Fruit fly (Drosophila melanogaster) whole organism, prepupa: Measurements from ENCODE around the gene CG13733.

Experiments
- CG10631 ChIP-seq: fragments of 200-800 bp; sonication (Bioruptor generic); optimal IDR thresholded peaks from 2 replicates; lab custom pipeline; 2016; ENCODE audit warnings: missing biosample characterization, missing genetic modification characterization
- CG10669 ChIP-seq: fragments of 200-800 bp; sonication (Bioruptor generic); optimal IDR thresholded peaks from 3 replicates; lab custom pipeline; 2018; ENCODE audit warnings: missing biosample characterization, mild to moderate bottlenecking, missing genetic modification characterization, moderate library complexity
- CG11294 ChIP-seq: fragments of 200-800 bp; sonication (Bioruptor generic); IDR thresholded peaks from 2 replicates; pipeline ENCODE4 v1.3.6; 2022; ENCODE audit warnings: missing biosample characterization, missing genetic modification characterization
- CG11762 ChIP-seq: fragments of 200-800 bp; sonication (Bioruptor generic); optimal IDR thresholded peaks from 3 replicates; lab custom pipeline; 2016; ENCODE audit warnings: missing biosample characterization, missing genetic modification characterization; ENCODE audit not compliant: insufficient read depth
- CG11902 ChIP-seq: fragments of 200-800 bp; sonication (Bioruptor generic); optimal IDR thresholded peaks from 3 replicates; lab custom pipeline; 2016; ENCODE audit warnings: missing biosample characterization, missing genetic modification characterization
- CG15336 ChIP-seq: fragments of 200-800 bp; sonication (Bioruptor generic); IDR thresholded peaks from 2 replicates; pipeline ENCODE4 v1.3.6; 2022; ENCODE audit warnings: missing biosample characterization, missing genetic modification characterization
- CG1621 ChIP-seq: fragments of 200-800 bp; sonication (Bioruptor generic); optimal IDR thresholded peaks from 3 replicates; lab custom pipeline; 2018; ENCODE audit warnings: missing biosample characterization, mild to moderate bottlenecking, missing genetic modification characterization
- CG3032 ChIP-seq: fragments of 200-800 bp; optimal IDR thresholded peaks from 2 replicates; lab custom pipeline; 2019; ENCODE audit warnings: missing biosample characterization, mild to moderate bottlenecking, missing genetic modification characterization, moderate library complexity
- CG31627 ChIP-seq: fragments of 200-800 bp; sonication (Bioruptor generic); optimal IDR thresholded peaks from 3 replicates; lab custom pipeline; 2016; ENCODE audit warnings: missing biosample characterization, missing genetic modification characterization
- CG32006 ChIP-seq: fragments of 200-800 bp; sonication (Bioruptor generic); optimal IDR thresholded peaks from 3 replicates; lab custom pipeline; 2017; ENCODE audit warnings: missing biosample characterization, mild to moderate bottlenecking, missing genetic modification characterization
- CG34406 ChIP-seq: fragments of 200-800 bp; sonication (Bioruptor generic); optimal IDR thresholded peaks from 3 replicates; lab custom pipeline; 2016; ENCODE audit warnings: missing biosample characterization, missing genetic modification characterization
- CG3919 ChIP-seq: fragments of 200-800 bp; sonication (Bioruptor generic); optimal IDR thresholded peaks from 3 replicates; lab custom pipeline; 2016; ENCODE audit warnings: missing biosample characterization, missing genetic modification characterization
- CG6163 ChIP-seq: fragments of 200-800 bp; sonication (Bioruptor generic); IDR thresholded peaks from 3 replicates; pipeline ENCODE4 v1.3.6; 2022; ENCODE audit warnings: missing biosample characterization, missing genetic modification characterization
- CG6276 ChIP-seq: fragments of 200-800 bp; sonication (Bioruptor generic); optimal IDR thresholded peaks from 2 replicates; lab custom pipeline; 2017; ENCODE audit warnings: missing biosample characterization, mild to moderate bottlenecking, missing genetic modification characterization
- CG6792 ChIP-seq: fragments of 200-800 bp; sonication (Bioruptor generic); optimal IDR thresholded peaks from 3 replicates; lab custom pipeline; 2016; ENCODE audit warnings: missing biosample characterization, missing genetic modification characterization
- CG7368 ChIP-seq: fragments of 200-800 bp; sonication (Bioruptor generic); optimal IDR thresholded peaks from 3 replicates; lab custom pipeline; 2016; ENCODE audit warnings: missing biosample characterization, missing genetic modification characterization
- CG8119 ChIP-seq: fragments of 200-800 bp; sonication (Bioruptor generic); IDR thresholded peaks from 3 replicates; pipeline ENCODE4 v1.3.6; 2022; ENCODE audit warnings: missing biosample characterization, missing genetic modification characterization
- CG8319 ChIP-seq: fragments of 200-800 bp; sonication (Bioruptor generic); optimal IDR thresholded peaks from 3 replicates; lab custom pipeline; 2016; ENCODE audit warnings: missing biosample characterization, missing genetic modification characterization
- CG8632 ChIP-seq: fragments of 200-800 bp; sonication (Bioruptor generic); optimal IDR thresholded peaks from 3 replicates; lab custom pipeline; 2016; ENCODE audit warnings: missing biosample characterization, missing genetic modification characterization
- CG9139 ChIP-seq: fragments of 200-800 bp; sonication (Bioruptor generic); optimal IDR thresholded peaks from 3 replicates; lab custom pipeline; 2017; ENCODE audit warnings: missing biosample characterization, mild to moderate bottlenecking, missing genetic modification characterization
- Eip75B ChIP-seq: fragments of 200-800 bp; sonication (Bioruptor generic); optimal IDR thresholded peaks from 3 replicates; lab custom pipeline; 2016; ENCODE audit warnings: missing biosample characterization, missing genetic modification characterization
- Eip93F ChIP-seq: fragments of 200-800 bp; sonication (Bioruptor generic); optimal IDR thresholded peaks from 2 replicates; lab custom pipeline; 2016; ENCODE audit warnings: missing biosample characterization, mild to moderate bottlenecking, missing genetic modification characterization
- Ets96B ChIP-seq: fragments of 200-800 bp; optimal IDR thresholded peaks from 2 replicates; lab custom pipeline; 2019; ENCODE audit warnings: missing biosample characterization, mild to moderate bottlenecking, missing genetic modification characterization, moderate library complexity
- Gug ChIP-seq: fragments of 200-800 bp; sonication (Bioruptor generic); IDR thresholded peaks from 2 replicates; pipeline ENCODE4 v1.3.6; 2022; ENCODE audit warnings: missing biosample characterization, missing genetic modification characterization
- Hr39 ChIP-seq: fragments of 200-800 bp; sonication (Bioruptor generic); optimal IDR thresholded peaks from 2 replicates; lab custom pipeline; 2016; ENCODE audit warnings: missing biosample characterization, missing genetic modification characterization
- Hr4 ChIP-seq: fragments of 200-800 bp; sonication (Bioruptor generic); optimal IDR thresholded peaks from 3 replicates; lab custom pipeline; 2016; ENCODE audit warnings: missing biosample characterization, missing genetic modification characterization
- Lpt ChIP-seq: fragments of 200-800 bp; sonication (Bioruptor generic); optimal IDR thresholded peaks from 3 replicates; lab custom pipeline; 2016; ENCODE audit warnings: missing biosample characterization, missing genetic modification characterization
- Smox ChIP-seq: fragments of 200-800 bp; sonication (Bioruptor generic); optimal IDR thresholded peaks from 3 replicates; lab custom pipeline; 2016; ENCODE audit warnings: missing biosample characterization, missing genetic modification characterization
- Sox102F ChIP-seq: fragments of 200-800 bp; sonication (Bioruptor generic); optimal IDR thresholded peaks from 2 replicates; lab custom pipeline; 2016; ENCODE audit warnings: missing biosample characterization, mild to moderate bottlenecking, missing genetic modification characterization
- Sox14 ChIP-seq: fragments of 200-800 bp; sonication (Bioruptor generic); optimal IDR thresholded peaks from 3 replicates; lab custom pipeline; 2016; ENCODE audit warnings: missing biosample characterization, missing genetic modification characterization
- Sox15 ChIP-seq: fragments of 200-800 bp; sonication (Bioruptor generic); optimal IDR thresholded peaks from 3 replicates; lab custom pipeline; 2016; ENCODE audit warnings: missing biosample characterization, missing genetic modification characterization
- achi ChIP-seq: fragments of 200-800 bp; sonication (Bioruptor generic); optimal IDR thresholded peaks from 3 replicates; lab custom pipeline; 2016; ENCODE audit warnings: missing biosample characterization, missing genetic modification characterization
- acj6 ChIP-seq: fragments of 200-800 bp; sonication (Bioruptor generic); optimal IDR thresholded peaks from 3 replicates; lab custom pipeline; 2016; ENCODE audit warnings: missing biosample characterization, missing genetic modification characterization
- cyc ChIP-seq: fragments of 200-800 bp; sonication (Bioruptor generic); optimal IDR thresholded peaks from 3 replicates; lab custom pipeline; 2016; ENCODE audit warnings: missing biosample characterization, missing genetic modification characterization
- esn ChIP-seq: fragments of 200-800 bp; sonication (Bioruptor generic); optimal IDR thresholded peaks from 2 replicates; lab custom pipeline; 2016; ENCODE audit warnings: missing biosample characterization, mild to moderate bottlenecking, missing genetic modification characterization, moderate library complexity
- fd59A ChIP-seq: fragments of 200-800 bp; sonication (Bioruptor generic); optimal IDR thresholded peaks from 2 replicates; lab custom pipeline; 2017; ENCODE audit warnings: missing biosample characterization, mild to moderate bottlenecking, missing genetic modification characterization, missing genetic modification reagents
- fd85E ChIP-seq: fragments of 200-800 bp; sonication (Bioruptor generic); optimal IDR thresholded peaks from 3 replicates; lab custom pipeline; 2016; ENCODE audit warnings: missing biosample characterization, missing genetic modification characterization
- lz ChIP-seq: fragments of 200-800 bp; sonication (Bioruptor generic); optimal IDR thresholded peaks from 3 replicates; lab custom pipeline; 2016; ENCODE audit warnings: missing biosample characterization, missing genetic modification characterization
- net ChIP-seq: fragments of 200-800 bp; sonication (Bioruptor generic); optimal IDR thresholded peaks from 3 replicates; lab custom pipeline; 2016; ENCODE audit warnings: missing biosample characterization, missing genetic modification characterization
- pdm3 ChIP-seq: fragments of 200-800 bp; sonication (Bioruptor generic); optimal IDR thresholded peaks from 3 replicates; lab custom pipeline; 2016; ENCODE audit warnings: missing biosample characterization, missing genetic modification characterization
- salr ChIP-seq, 2 experiments: fragments of 200-800 bp; sonication (Bioruptor generic); optimal IDR thresholded peaks; 3 replicates each; lab custom pipeline; 2016 to 2018; ENCODE audit warnings: missing biosample characterization in 2 of 2, missing genetic modification characterization in 2 of 2, mild to moderate bottlenecking in 1 of 2
- spab ChIP-seq: fragments of 200-800 bp; sonication (Bioruptor generic); optimal IDR thresholded peaks from 2 replicates; lab custom pipeline; 2017; ENCODE audit warnings: missing biosample characterization, mild to moderate bottlenecking, missing genetic modification characterization, missing genetic modification reagents
- ss ChIP-seq, 2 experiments: fragments of 200-800 bp; sonication (Bioruptor generic); optimal IDR thresholded peaks; 2 replicates in 1 of 2; 3 replicates in 1 of 2; lab custom pipeline; 2017 to 2018; ENCODE audit warnings: mild to moderate bottlenecking in 2 of 2, missing biosample characterization in 2 of 2, missing genetic modification characterization in 2 of 2, moderate library complexity in 1 of 2
- svp ChIP-seq: fragments of 200-800 bp; sonication (Bioruptor generic); peaks from one replicate; lab custom pipeline; 2016; ENCODE audit warnings: missing biosample characterization, missing genetic modification characterization
- topi ChIP-seq: fragments of 200-800 bp; sonication (Bioruptor generic); optimal IDR thresholded peaks from 3 replicates; lab custom pipeline; 2016; ENCODE audit warnings: missing biosample characterization, missing genetic modification characterization
- vri ChIP-seq: fragments of 200-800 bp; sonication (Bioruptor generic); optimal IDR thresholded peaks from 3 replicates; lab custom pipeline; 2016; ENCODE audit warnings: missing biosample characterization, mild to moderate bottlenecking, missing genetic modification characterization

CG13733 gene

DNA sequence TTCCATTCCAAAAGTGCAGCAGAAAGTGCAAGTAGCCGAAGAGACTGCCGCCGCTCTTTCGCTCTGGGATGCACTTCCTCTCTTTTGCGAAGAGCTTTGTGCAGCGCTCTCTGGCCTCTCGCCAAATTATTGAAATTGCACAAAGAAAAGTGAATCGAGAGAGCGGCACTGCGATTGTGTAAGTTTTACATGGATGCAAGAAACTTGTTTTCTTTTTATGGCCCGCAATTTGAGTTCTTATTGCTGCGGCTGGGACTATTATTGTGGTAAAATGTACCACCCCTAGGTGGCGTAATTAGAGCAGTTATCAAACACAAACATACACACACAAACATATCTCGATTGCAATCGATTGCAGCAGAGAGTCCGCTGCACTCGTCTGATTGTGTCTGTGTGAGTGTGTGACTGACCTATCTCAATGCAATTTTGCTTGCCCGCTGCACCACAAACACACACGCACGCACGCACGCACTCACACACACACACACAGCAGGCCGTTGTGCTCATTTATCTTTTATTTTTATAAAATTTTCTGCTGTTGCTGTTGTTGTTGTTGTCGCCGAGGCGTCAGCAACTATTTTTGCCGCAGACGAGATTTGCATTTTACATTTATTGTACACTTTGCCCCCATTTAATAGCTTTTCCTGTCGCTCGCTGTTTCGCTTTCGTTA lies 21.7 kb upstream of the CG13733 start (continued):
- TF ChIP-seq net (GFP tag; lab: Kevin White, UChicago) = no peak
- peak; percentile 73 for TF ChIP-seq Lpt (GFP tag; lab: Kevin White, UChicago)
- no peak for TF ChIP-seq CG3919
- no peak for TF ChIP-seq Eip93F (GFP tag; lab: Kevin White, UChicago)
- TF ChIP-seq CG31627 (GFP tag; lab: Kevin White, UChicago) = no peak
- no peak for TF ChIP-seq CG6792 (GFP tag; lab: Kevin White, UChicago)
- no peak for TF ChIP-seq CG11294
- no peak for TF ChIP-seq CG11902
- TF ChIP-seq CG10631 (GFP tag; lab: Kevin White, UChicago) = no peak
- peak; percentile 61 for TF ChIP-seq CG6276 (GFP tag; lab: Kevin White, UChicago)
- no peak for TF ChIP-seq CG11762 (GFP tag; lab: Kevin White, UChicago)
- peak; percentile 57 for TF ChIP-seq svp
- no peak for TF ChIP-seq Smox (GFP tag; lab: Kevin White, UChicago)
- no peak for TF ChIP-seq salr (GFP tag; optimal IDR thresholded peaks at IDR 0.05; lab: Kevin White, UChicago)
- peak; percentile 18 for TF ChIP-seq CG32006 (GFP tag; lab: Kevin White, UChicago)
- TF ChIP-seq acj6 = no peak
- no peak for TF ChIP-seq Hr4 (GFP tag; lab: Kevin White, UChicago)
- TF ChIP-seq CG15336 (GFP tag; lab: Robert Waterston, UW) = peak; percentile 39
- peak; percentile 60 for TF ChIP-seq Sox14 (GFP tag; lab: Kevin White, UChicago)
- no peak for TF ChIP-seq CG34406
- TF ChIP-seq Gug (GFP tag; lab: Robert Waterston, UW) = no peak
- TF ChIP-seq CG8319 (GFP tag; lab: Kevin White, UChicago) = no peak
- TF ChIP-seq esn (GFP tag; lab: Kevin White, UChicago) = no peak
- TF ChIP-seq Hr39 (GFP tag; lab: Kevin White, UChicago) = no peak
- TF ChIP-seq CG3032 (tag; lab: Kevin White, UChicago) = peak; percentile 16
- no peak for TF ChIP-seq CG8632 (GFP tag; lab: Kevin White, UChicago)
- peak; percentile 26 for TF ChIP-seq vri (GFP tag; lab: Kevin White, UChicago)
- no peak for TF ChIP-seq CG7368
- no peak for TF ChIP-seq cyc (GFP tag; lab: Kevin White, UChicago)

DNA sequence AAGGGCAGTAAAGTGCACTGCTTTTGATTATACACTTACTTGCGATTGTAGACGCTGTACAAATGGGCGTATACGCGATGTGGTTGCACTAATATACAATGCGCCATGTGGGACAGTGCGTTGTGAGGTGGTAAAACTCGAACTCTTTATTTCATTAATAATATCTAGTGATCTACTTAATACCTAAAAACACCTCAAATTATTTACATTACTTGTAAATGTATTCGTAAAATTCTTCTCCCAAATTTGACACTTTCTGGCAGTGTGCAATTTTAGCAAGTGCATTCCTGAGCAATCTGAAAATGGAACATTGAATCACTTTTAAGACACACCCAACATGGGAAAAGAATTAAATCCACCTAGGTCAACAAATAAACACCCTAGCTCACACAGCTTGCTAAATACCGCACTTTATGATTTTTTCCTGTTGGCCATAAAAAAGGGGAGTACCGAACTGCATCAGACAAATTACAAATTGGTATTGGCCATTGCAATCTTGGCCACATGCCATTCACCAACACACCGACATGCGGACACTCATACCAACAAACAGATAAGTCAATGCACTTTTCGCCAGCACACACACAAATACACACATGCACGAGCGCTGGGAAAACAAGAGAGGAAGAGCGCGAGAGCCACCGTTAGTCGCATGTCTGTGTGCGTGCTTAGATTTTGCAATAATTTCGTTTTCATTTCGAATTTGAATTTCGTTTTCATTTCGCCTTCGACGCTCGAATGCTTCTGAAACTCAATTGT lies 20.4 kb upstream of the CG13733 start:
- no peak for TF ChIP-seq CG31627 (GFP tag; lab: Kevin White, UChicago)
- TF ChIP-seq CG1621 (tag; lab: Kevin White, UChicago) = no peak
- TF ChIP-seq CG10631 (GFP tag; lab: Kevin White, UChicago) = no peak
- TF ChIP-seq fd59A (GFP tag; lab: Kevin White, UChicago) = no peak
- peak in 1 of 2 experiments; percentile 40 for TF ChIP-seq salr (GFP tag; optimal IDR thresholded peaks at IDR 0.05; lab: Kevin White, UChicago)
- TF ChIP-seq Gug (GFP tag; lab: Robert Waterston, UW) = 0 out of 2 replicates have a peak, but pooled peaks have one; percentile 20
- no peak for TF ChIP-seq Sox102F (GFP tag; lab: Kevin White, UChicago)
- no peak for TF ChIP-seq CG11762 (GFP tag; lab: Kevin White, UChicago)
- no peak for TF ChIP-seq fd85E (GFP tag; lab: Kevin White, UChicago)
- no peak for TF ChIP-seq Ets96B (tag; lab: Kevin White, UChicago)
- no peak for TF ChIP-seq Hr39 (GFP tag; lab: Kevin White, UChicago)
- no peak for TF ChIP-seq pdm3 (GFP tag; lab: Kevin White, UChicago)
- TF ChIP-seq Hr4 (GFP tag; lab: Kevin White, UChicago) = peak; percentile 39
- no peak for TF ChIP-seq Sox14 (GFP tag; lab: Kevin White, UChicago)
- no peak for TF ChIP-seq vri (GFP tag; lab: Kevin White, UChicago)
- no peak for TF ChIP-seq lz (GFP tag; lab: Kevin White, UChicago)
- TF ChIP-seq CG10669 = no peak
- no peak for TF ChIP-seq spab (GFP tag; lab: Kevin White, UChicago)
- TF ChIP-seq Sox15 (GFP tag; lab: Kevin White, UChicago) = no peak
- TF ChIP-seq topi (GFP tag; lab: Kevin White, UChicago) = no peak
- TF ChIP-seq Smox (GFP tag; lab: Kevin White, UChicago) = no peak
- TF ChIP-seq net (GFP tag; lab: Kevin White, UChicago) = no peak
- TF ChIP-seq CG3919 = no peak
- no peak for TF ChIP-seq Eip75B
- no peak for TF ChIP-seq CG6792 (GFP tag; lab: Kevin White, UChicago)
- TF ChIP-seq achi (GFP tag; lab: Kevin White, UChicago) = no peak
- no peak for TF ChIP-seq CG9139 (GFP tag; lab: Kevin White, UChicago)
- TF ChIP-seq CG8119 (GFP tag; lab: Robert Waterston, UW) = peak; percentile 50; the same call in 2 of the 3 replicates
- TF ChIP-seq CG34406 = no peak
- TF ChIP-seq cyc (GFP tag; lab: Kevin White, UChicago) = no peak
- peak in 1 of 2 experiments; percentile 9 for TF ChIP-seq ss (GFP tag; optimal IDR thresholded peaks at IDR 0.05; lab: Kevin White, UChicago)
- 0 out of 3 replicates have a peak, but pooled peaks have one; percentile 5 for TF ChIP-seq CG6163 (GFP tag; lab: Robert Waterston, UW)
- no peak for TF ChIP-seq acj6
